Fruit fly (Drosophila melanogaster) whole organism, embryonic: ENCODE results near the gene CG31800.

Experiments
- Atf3 ChIP-seq: fragments of 200-800 bp; sonication (Bioruptor generic); optimal IDR thresholded peaks from 3 replicates; lab custom pipeline; 2016; ENCODE audit warnings: missing biosample characterization, missing genetic modification characterization
- B-H2 ChIP-seq: fragments of 200-800 bp; sonication (Bioruptor generic); optimal IDR thresholded peaks from 2 replicates; lab custom pipeline; 2018; ENCODE audit warnings: missing biosample characterization, mild to moderate bottlenecking, missing genetic modification characterization
- CG11398 ChIP-seq: fragments of 200-800 bp; sonication (Bioruptor generic); optimal IDR thresholded peaks from 2 replicates; lab custom pipeline; 2016; ENCODE audit warnings: missing biosample characterization, missing genetic modification characterization
- CG13624 ChIP-seq: fragments of 200-800 bp; sonication (Bioruptor generic); optimal IDR thresholded peaks from 2 replicates; lab custom pipeline; 2016; ENCODE audit warnings: missing biosample characterization, missing genetic modification characterization
- CG14050 ChIP-seq: fragments of 200-800 bp; sonication (Bioruptor generic); IDR thresholded peaks from 3 replicates; pipeline ENCODE4 v1.3.6; 2022; ENCODE audit warnings: missing biosample characterization, missing genetic modification characterization
- CG14441 ChIP-seq: fragments of 200-800 bp; sonication (Bioruptor generic); IDR thresholded peaks from 2 replicates; pipeline ENCODE4 v1.3.6; 2022; ENCODE audit warnings: missing biosample characterization, missing genetic modification characterization
- CG14667 ChIP-seq: fragments of 200-800 bp; sonication (Bioruptor generic); IDR thresholded peaks from 2 replicates; pipeline ENCODE4 v1.3.6; 2022; ENCODE audit warnings: missing biosample characterization, missing genetic modification characterization
- CG14860 ChIP-seq: fragments of 200-800 bp; sonication (Bioruptor generic); IDR thresholded peaks from 3 replicates; pipeline ENCODE4 v1.3.6; 2022; ENCODE audit warnings: missing biosample characterization, missing genetic modification characterization; ENCODE audit not compliant: partially characterized antibody
- CG15269 ChIP-seq: fragments of 200-800 bp; sonication (Bioruptor generic); optimal IDR thresholded peaks from 2 replicates; lab custom pipeline; 2018; ENCODE audit warnings: missing biosample characterization, mild to moderate bottlenecking, missing genetic modification characterization, moderate library complexity
- CG15601 ChIP-seq: fragments of 200-800 bp; sonication (Bioruptor generic); optimal IDR thresholded peaks from 3 replicates; lab custom pipeline; 2019; ENCODE audit warnings: missing biosample characterization, mild to moderate bottlenecking, missing genetic modification characterization, moderate library complexity
- CG16779 ChIP-seq: fragments of 200-800 bp; sonication (Bioruptor generic); IDR thresholded peaks from 2 replicates; pipeline ENCODE4 v1.3.6; 2022; ENCODE audit warnings: missing biosample characterization, missing genetic modification characterization
- CG16813 ChIP-seq: fragments of 200-800 bp; sonication (Bioruptor generic); IDR thresholded peaks from 3 replicates; pipeline ENCODE4 v1.3.6; 2022; ENCODE audit warnings: missing biosample characterization, missing genetic modification characterization; ENCODE audit not compliant: partially characterized antibody
- CG17361 ChIP-seq: fragments of 200-800 bp; sonication (Bioruptor generic); IDR thresholded peaks from 3 replicates; pipeline ENCODE4 v1.3.6; 2022; ENCODE audit warnings: missing biosample characterization, missing genetic modification characterization
- CG30431 ChIP-seq: fragments of 200-800 bp; sonication (Bioruptor generic); optimal IDR thresholded peaks from 2 replicates; lab custom pipeline; 2017; ENCODE audit warnings: missing biosample characterization, missing genetic modification characterization
- CG3407 ChIP-seq: fragments of 200-800 bp; sonication (Bioruptor generic); optimal IDR thresholded peaks from 2 replicates; lab custom pipeline; 2018; ENCODE audit warnings: missing biosample characterization, mild to moderate bottlenecking, missing genetic modification characterization
- CG3838 ChIP-seq: fragments of 200-800 bp; sonication (Bioruptor generic); optimal IDR thresholded peaks from 3 replicates; lab custom pipeline; 2016; ENCODE audit warnings: missing biosample characterization, missing genetic modification characterization
- CG4328 ChIP-seq: fragments of 200-800 bp; sonication (Bioruptor generic); optimal IDR thresholded peaks from 3 replicates; lab custom pipeline; 2017; ENCODE audit warnings: missing biosample characterization, missing genetic modification reagents, missing genetic modification characterization
- CG6689 ChIP-seq: fragments of 200-800 bp; sonication (Bioruptor generic); IDR thresholded peaks from 2 replicates; pipeline ENCODE4 v1.3.6; 2022; ENCODE audit warnings: missing biosample characterization, missing genetic modification characterization
- CG6791 ChIP-seq: fragments of 200-800 bp; sonication (Bioruptor generic); IDR thresholded peaks from 3 replicates; pipeline ENCODE4 v1.3.6; 2022; ENCODE audit warnings: missing biosample characterization, missing genetic modification characterization; ENCODE audit not compliant: partially characterized antibody
- CG7745 ChIP-seq: fragments of 200-800 bp; sonication (Bioruptor generic); optimal IDR thresholded peaks from 2 replicates; lab custom pipeline; 2018; ENCODE audit warnings: missing biosample characterization, mild to moderate bottlenecking, missing genetic modification characterization, moderate library complexity
- CG9609 ChIP-seq: fragments of 200-800 bp; sonication (Bioruptor generic); optimal IDR thresholded peaks from 3 replicates; lab custom pipeline; 2016; ENCODE audit warnings: missing biosample characterization, missing genetic modification characterization
- CG9797 ChIP-seq: fragments of 200-800 bp; sonication (Bioruptor generic); optimal IDR thresholded peaks from 3 replicates; lab custom pipeline; 2018; ENCODE audit warnings: missing biosample characterization, mild to moderate bottlenecking, missing genetic modification characterization
- CHES-1-like ChIP-seq: fragments of 200-800 bp; sonication (Bioruptor generic); optimal IDR thresholded peaks from 2 replicates; lab custom pipeline; 2016; ENCODE audit warnings: missing biosample characterization, missing genetic modification characterization
- Chrac-16 ChIP-seq: fragments of 200-800 bp; sonication (Bioruptor generic); optimal IDR thresholded peaks from 3 replicates; lab custom pipeline; 2016; ENCODE audit warnings: missing biosample characterization, missing genetic modification characterization
- Dfd ChIP-seq, 2 experiments: fragments of >200 bp; optimal IDR thresholded peaks; 2 replicates each; lab custom pipeline; 2017; ENCODE audit warnings: missing biosample characterization in 2 of 2, missing genetic modification characterization in 2 of 2
- Dref ChIP-seq: fragments of 200-800 bp; sonication (Bioruptor generic); IDR thresholded peaks from 2 replicates; pipeline ENCODE4 v1.3.6; 2022; ENCODE audit warnings: missing biosample characterization, missing genetic modification characterization
- ERR ChIP-seq: fragments of 200-800 bp; sonication (Bioruptor generic); optimal IDR thresholded peaks from 2 replicates; lab custom pipeline; 2016; ENCODE audit warnings: missing biosample characterization, missing genetic modification characterization
- GATAe ChIP-seq: fragments of 200-800 bp; sonication (Bioruptor generic); conservative IDR thresholded peaks from 2 replicates; pipeline ENCODE4 v1.3.6; 2022; ENCODE audit warnings: missing biosample characterization, missing genetic modification characterization
- HLH3B ChIP-seq: fragments of 200-800 bp; sonication (Bioruptor generic); IDR thresholded peaks from 2 replicates; pipeline ENCODE4 v1.3.6; 2022; ENCODE audit warnings: missing biosample characterization, missing genetic modification characterization
- HmgZ ChIP-seq: fragments of 200-800 bp; sonication (Bioruptor generic); optimal IDR thresholded peaks from 2 replicates; lab custom pipeline; 2018; ENCODE audit warnings: missing biosample characterization, mild to moderate bottlenecking, missing genetic modification characterization
- MTF-1 ChIP-seq: fragments of 200-800 bp; sonication (Bioruptor generic); optimal IDR thresholded peaks from 2 replicates; lab custom pipeline; 2018; ENCODE audit warnings: missing biosample characterization, mild to moderate bottlenecking, missing genetic modification characterization, borderline replicate concordance
- Nf-YA ChIP-seq: fragments of 200-800 bp; sonication (Bioruptor generic); IDR thresholded peaks from 2 replicates; pipeline ENCODE4 v1.3.6; 2022; ENCODE audit warnings: missing biosample characterization, missing genetic modification characterization
- Opbp ChIP-seq: fragments of 200-800 bp; sonication (Bioruptor generic); IDR thresholded peaks from 3 replicates; pipeline ENCODE4 v1.3.6; 2022; ENCODE audit warnings: missing biosample characterization, missing genetic modification characterization; ENCODE audit not compliant: partially characterized antibody
- Pdp1 ChIP-seq, 2 experiments: fragments of 200-800 bp; sonication (Bioruptor generic); optimal IDR thresholded peaks; 3 replicates each; lab custom pipeline; 2016; ENCODE audit warnings: missing biosample characterization in 2 of 2, missing genetic modification characterization in 2 of 2, mild to moderate bottlenecking in 1 of 2, moderate library complexity in 1 of 2
- abd-A ChIP-seq: fragments of 200-800 bp; sonication (Bioruptor generic); optimal IDR thresholded peaks from 3 replicates; lab custom pipeline; 2019; ENCODE audit warnings: missing biosample characterization, mild to moderate bottlenecking, missing genetic modification characterization, moderate library complexity
- ap ChIP-seq: fragments of 200-800 bp; sonication (Bioruptor generic); IDR thresholded peaks from 2 replicates; pipeline ENCODE4 v1.3.6; 2022; ENCODE audit warnings: missing biosample characterization, missing genetic modification characterization
- br ChIP-seq: fragments of >200 bp; optimal IDR thresholded peaks from 2 replicates; lab custom pipeline; 2017
- chinmo ChIP-seq: fragments of 200-800 bp; sonication (Bioruptor generic); IDR thresholded peaks from 4 replicates; pipeline ENCODE4 v1.3.6; 2022; ENCODE audit warnings: missing biosample characterization, missing genetic modification characterization; ENCODE audit not compliant: partially characterized antibody
- ftz-f1 ChIP-seq: fragments of 200-800 bp; sonication (Bioruptor generic); optimal IDR thresholded peaks from 2 replicates; lab custom pipeline; 2016; ENCODE audit warnings: missing biosample characterization, missing genetic modification characterization
- gce ChIP-seq: fragments of 200-800 bp; sonication (Bioruptor generic); IDR thresholded peaks from 3 replicates; pipeline ENCODE4 v1.3.6; 2022; ENCODE audit warnings: missing biosample characterization, missing genetic modification characterization
- gcm ChIP-seq: fragments of 200-800 bp; sonication (Bioruptor generic); optimal IDR thresholded peaks from 2 replicates; lab custom pipeline; 2019; ENCODE audit warnings: missing biosample characterization, mild to moderate bottlenecking, missing genetic modification characterization, moderate library complexity
- h ChIP-seq: fragments of >200 bp; optimal IDR thresholded peaks from 2 replicates; lab custom pipeline; 2017
- ken ChIP-seq: fragments of 200-800 bp; sonication (Bioruptor generic); IDR thresholded peaks from 3 replicates; pipeline ENCODE4 v1.3.6; 2022; ENCODE audit warnings: missing biosample characterization, missing genetic modification characterization
- maf-S ChIP-seq: fragments of 200-800 bp; sonication (Bioruptor generic); optimal IDR thresholded peaks from 2 replicates; lab custom pipeline; 2016; ENCODE audit warnings: missing biosample characterization, missing genetic modification characterization
- nerfin-2 ChIP-seq: fragments of 200-800 bp; sonication (Bioruptor generic); IDR thresholded peaks from 2 replicates; pipeline ENCODE4 v1.3.6; 2022; ENCODE audit warnings: missing biosample characterization, missing genetic modification characterization; ENCODE audit not compliant: partially characterized antibody
- p53 ChIP-seq: fragments of 200-800 bp; sonication (Bioruptor generic); optimal IDR thresholded peaks from 2 replicates; lab custom pipeline; 2016; ENCODE audit warnings: missing biosample characterization, missing genetic modification characterization
- slou ChIP-seq: fragments of 200-800 bp; sonication (Bioruptor generic); optimal IDR thresholded peaks from 3 replicates; lab custom pipeline; 2016; ENCODE audit warnings: missing biosample characterization, missing genetic modification characterization
- sqz ChIP-seq: fragments of 200-800 bp; sonication (Bioruptor generic); optimal IDR thresholded peaks from 3 replicates; lab custom pipeline; 2018; ENCODE audit warnings: missing biosample characterization, mild to moderate bottlenecking, missing genetic modification characterization
- sr ChIP-seq: fragments of 200-800 bp; sonication (Bioruptor generic); IDR thresholded peaks from 3 replicates; pipeline ENCODE4 v1.3.6; 2022; ENCODE audit warnings: missing biosample characterization, missing genetic modification characterization
- stc ChIP-seq: fragments of 200-800 bp; sonication (Bioruptor generic); IDR thresholded peaks from 2 replicates; pipeline ENCODE4 v1.3.6; 2022; ENCODE audit warnings: missing biosample characterization, missing genetic modification characterization
- yki ChIP-seq: fragments of >200 bp; optimal IDR thresholded peaks from 3 replicates; lab custom pipeline; 2018

CG31800 gene

dm6 chr2L:19051534-19052100, 17.2 kb upstream of the CG31800 start, which contains the start of gene Rpn3 (continued):
- 0 out of 2 replicates have a peak, but pooled peaks have one; percentile 34 for TF ChIP-seq GATAe (GFP tag; lab: Robert Waterston, UW)
- TF ChIP-seq Nf-YA (GFP tag; lab: Robert Waterston, UW), result peak; percentile 78
- TF ChIP-seq abd-A (tag; lab: Kevin White, UChicago), result no peak
- TF ChIP-seq CG6791 (GFP tag; lab: Robert Waterston, UW), result peak; percentile 71
- TF ChIP-seq br (lab: Kevin White, UChicago), result no peak
- no peak for TF ChIP-seq Dfd (GFP tag; optimal IDR thresholded peaks at IDR 0.05; lab: Kevin White, UChicago)
- TF ChIP-seq CG9609 (GFP tag; lab: Kevin White, UChicago), result peak; percentile 83
- TF ChIP-seq ERR (GFP tag; lab: Kevin White, UChicago), result no peak
- TF ChIP-seq CG9797, result no peak
- TF ChIP-seq ken (GFP tag; lab: Robert Waterston, UW), result peak; percentile 76; the same call in 2 of the 3 replicates
- peak; percentile 77 for TF ChIP-seq CG14050 (GFP tag; lab: Robert Waterston, UW)
- TF ChIP-seq HmgZ, result peak; percentile 86
- peak; percentile 73 for TF ChIP-seq stc
- peak; percentile 44 for TF ChIP-seq CG30431 (GFP tag; lab: Kevin White, UChicago)
- peak; percentile 86 for TF ChIP-seq CG14441 (GFP tag; lab: Robert Waterston, UW)
- no peak for TF ChIP-seq ftz-f1 (GFP tag; lab: Kevin White, UChicago)
- TF ChIP-seq gce (GFP tag; lab: Robert Waterston, UW), result 0 out of 3 replicates have a peak, but pooled peaks have one; percentile 33
- TF ChIP-seq chinmo (GFP tag; lab: Robert Waterston, UW), result 0 out of 4 replicates have a peak, but pooled peaks have one; percentile 69
- peak; percentile 73 for TF ChIP-seq CG3838
- TF ChIP-seq maf-S, result peak; percentile 76
- TF ChIP-seq B-H2, result peak; percentile 45
- peak; percentile 64; the same call in 2 of the 3 replicates for TF ChIP-seq CG16813 (GFP tag; lab: Robert Waterston, UW)
- peak; percentile 88 for TF ChIP-seq CHES-1-like (GFP tag; lab: Kevin White, UChicago)
- peak; percentile 78 for TF ChIP-seq CG15269 (tag; lab: Kevin White, UChicago)
- TF ChIP-seq CG16779 (GFP tag; lab: Robert Waterston, UW), result no peak
- no peak for TF ChIP-seq sqz (GFP tag; lab: Kevin White, UChicago)
- TF ChIP-seq CG17361 (GFP tag; lab: Robert Waterston, UW), result peak; percentile 83
- peak; percentile 76 to 88 for TF ChIP-seq Pdp1 (GFP tag; optimal IDR thresholded peaks at IDR 0.05; lab: Kevin White, UChicago)
- no peak for TF ChIP-seq MTF-1 (GFP tag; lab: Kevin White, UChicago)
- TF ChIP-seq h (lab: Kevin White, UChicago), result no peak
- TF ChIP-seq Opbp (GFP tag; lab: Robert Waterston, UW), result no peak; the same call in 2 of the 3 replicates
- TF ChIP-seq Dref (GFP tag; lab: Robert Waterston, UW), result peak; percentile 63
- peak; percentile 69 for TF ChIP-seq CG3407
- peak; percentile 79 for TF ChIP-seq CG13624 (GFP tag; lab: Kevin White, UChicago)
- peak; percentile 80 for TF ChIP-seq ap
- no peak for TF ChIP-seq CG7745 (tag; lab: Kevin White, UChicago)
- peak; percentile 51 for TF ChIP-seq CG11398 (GFP tag; lab: Kevin White, UChicago)
- TF ChIP-seq CG14667 (GFP tag; lab: Robert Waterston, UW), result peak; percentile 78
- peak; percentile 68 for TF ChIP-seq slou (GFP tag; lab: Kevin White, UChicago)
- peak; percentile 51 for TF ChIP-seq CG15601 (tag; lab: Kevin White, UChicago)
- TF ChIP-seq HLH3B (GFP tag; lab: Robert Waterston, UW), result peak; percentile 82
- peak; percentile 66; the same call in 2 of the 3 replicates for TF ChIP-seq CG14860 (GFP tag; lab: Robert Waterston, UW)
- TF ChIP-seq p53 (GFP tag; lab: Kevin White, UChicago), result peak; percentile 44
- TF ChIP-seq sr (GFP tag; lab: Robert Waterston, UW), result peak; percentile 29; the same call in 1 of the 3 replicates
- peak; percentile 36 for TF ChIP-seq CG4328 (GFP tag; lab: Kevin White, UChicago)
- TF ChIP-seq nerfin-2 (GFP tag; lab: Robert Waterston, UW), result peak; percentile 75
- TF ChIP-seq yki, result no peak
- peak; percentile 68 for TF ChIP-seq gcm
- TF ChIP-seq CG6689 (GFP tag; lab: Robert Waterston, UW), result peak; percentile 91
- TF ChIP-seq Chrac-16, result peak; percentile 88
- TF ChIP-seq Atf3, result peak; percentile 76
